Worm (Caenorhabditis elegans): ENCODE measurements around the gene srw-100.

DNA sequence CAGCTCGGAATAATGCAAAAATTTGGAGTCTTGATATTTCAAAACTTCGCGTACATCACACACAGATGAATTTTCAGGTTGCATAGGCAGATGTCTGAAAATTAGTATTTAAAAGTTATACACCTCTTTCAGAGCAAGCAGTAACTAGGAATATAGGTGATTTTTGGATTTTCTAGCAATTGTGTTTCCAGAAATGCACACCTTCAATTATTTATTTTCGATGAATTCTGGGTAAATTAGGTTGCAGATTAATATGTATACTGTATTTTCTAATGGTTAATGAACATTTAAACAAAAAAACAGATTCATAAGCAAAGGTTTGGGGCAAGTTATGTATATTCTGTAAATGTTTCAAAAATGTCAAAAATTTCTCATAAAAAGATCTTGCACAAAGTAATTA, 30.1 kb downstream of the srw-100 start, which contains the start of gene srab-25:
- TF ChIP-seq pha-4 (GFP tag; IDR thresholded peaks at IDR 0.05) (no peak), pha-4 (tag; optimal IDR thresholded peaks at IDR 0.05) (no peak), nhr-77 (tag; optimal IDR thresholded peaks at IDR 0.05) (no peak), ama-1 (optimal IDR thresholded peaks at IDR 0.05) (no peak), nhr-28 (tag; optimal IDR thresholded peaks at IDR 0.05) (no peak), arid-1 (GFP tag; conservative IDR thresholded peaks at IDR 0.05) (no peak), lin-39 (tag; optimal IDR thresholded peaks at IDR 0.05) (no peak)
